Worm (Caenorhabditis elegans): ENCODE measurements around the gene E02H1.1.

ce11 chrII:9605336-9605735 is 14.4 kb upstream of the E02H1.1 start, which contains the start of gene nhr-19:
- no peak for TF ChIP-seq ama-1 (optimal IDR thresholded peaks at IDR 0.05)
- TF ChIP-seq hnd-1 (tag; optimal IDR thresholded peaks at IDR 0.05), result no peak
